Worm (Caenorhabditis elegans) whole organism, late embryonic: ENCODE results near the gene F45F2.9.

Experiments used
- F13H6.1 ChIP-seq: sonication (generic microtip); optimal IDR thresholded peaks from 2 replicates; lab custom pipeline; 2016; ENCODE audit warnings: missing genetic modification characterization, missing compliant biosample characterization
- ceh-6 ChIP-seq: fragments of 200-800 bp; sonication (Bioruptor generic); optimal IDR thresholded peaks from 2 replicates; lab custom pipeline; 2018; ENCODE audit warnings: mild to moderate bottlenecking, missing genetic modification characterization, missing compliant biosample characterization
- dve-1 ChIP-seq: sonication (generic microtip); optimal IDR thresholded peaks from 2 replicates; lab custom pipeline; 2017; ENCODE audit warnings: antibody characterized with exemption, mild to moderate bottlenecking, missing genetic modification characterization, missing compliant biosample characterization
- elt-2 ChIP-seq: sonication (generic microtip); optimal IDR thresholded peaks from 2 replicates; lab custom pipeline; 2016; ENCODE audit warnings: missing genetic modification reagents, missing genetic modification characterization, missing compliant biosample characterization
- hlh-6 ChIP-seq: sonication (generic microtip); optimal IDR thresholded peaks from 2 replicates; lab custom pipeline; 2016; ENCODE audit warnings: missing genotype, missing genetic modification characterization, missing compliant biosample characterization
- nfya-1 ChIP-seq: sonication (generic microtip); optimal IDR thresholded peaks from 2 replicates; lab custom pipeline; 2017; ENCODE audit warnings: missing genetic modification characterization, mild to moderate bottlenecking, missing compliant biosample characterization, antibody characterized with exemption, moderate library complexity
- nhr-232 ChIP-seq: sonication (generic microtip); optimal IDR thresholded peaks from 2 replicates; lab custom pipeline; 2016; ENCODE audit warnings: missing genetic modification characterization, missing compliant biosample characterization
- pat-9 ChIP-seq: fragments of 200-800 bp; sonication (Bioruptor generic); optimal IDR thresholded peaks from 2 replicates; lab custom pipeline; 2018; ENCODE audit warnings: mild to moderate bottlenecking, missing genetic modification characterization, moderate library complexity, missing compliant biosample characterization
- pax-1 ChIP-seq: fragments of 150-350 bp; optimal IDR thresholded peaks from 2 replicates; lab custom pipeline; 2014; ENCODE audit warnings: missing biosample characterization, missing genetic modification characterization
- pha-4 ChIP-seq: fragments of 150-350 bp; optimal IDR thresholded peaks from 2 replicates; lab custom pipeline; 2018; ENCODE audit warnings: missing biosample characterization, missing genetic modification reagents, missing genetic modification characterization
- pqm-1 ChIP-seq: sonication (generic microtip); optimal IDR thresholded peaks from 2 replicates; lab custom pipeline; 2016; ENCODE audit warnings: missing genetic modification characterization, missing compliant biosample characterization
- tbx-2 ChIP-seq: sonication (generic microtip); optimal IDR thresholded peaks from 2 replicates; lab custom pipeline; 2016; ENCODE audit warnings: missing genetic modification characterization, missing compliant biosample characterization
- tbx-7 ChIP-seq: sonication (generic microtip); optimal IDR thresholded peaks from 2 replicates; lab custom pipeline; 2016; ENCODE audit warnings: missing genotype, missing genetic modification characterization, missing compliant biosample characterization

- no peak for TF ChIP-seq pax-1 (tag; lab: Kevin White, UChicago)
- TF ChIP-seq nhr-232 (tag; lab: Kevin White, UChicago): no peak
- no peak for TF ChIP-seq pha-4 (tag; lab: Kevin White, UChicago)
- no peak for TF ChIP-seq ceh-6 (GFP tag; lab: Kevin White, UChicago)
- no peak for TF ChIP-seq nfya-1 (tag; lab: Kevin White, UChicago)
- TF ChIP-seq pat-9 (tag; lab: Kevin White, UChicago): no peak
- no peak for TF ChIP-seq dve-1 (tag; lab: Kevin White, UChicago)
- TF ChIP-seq tbx-2 (tag; lab: Kevin White, UChicago): no peak
- no peak for TF ChIP-seq pqm-1
- TF ChIP-seq elt-2 (tag; lab: Kevin White, UChicago): no peak
- no peak for TF ChIP-seq tbx-7 (tag; lab: Kevin White, UChicago)
- TF ChIP-seq hlh-6 (tag; lab: Kevin White, UChicago): no peak
- no peak for TF ChIP-seq F13H6.1 (tag; lab: Kevin White, UChicago)
Observed at ce11 chrV:8470906-8471305, 42.4 kb downstream of the F45F2.9 start, which contains the start of gene gplb-1.
